Fruit fly (Drosophila melanogaster): ENCODE measurements around the gene eIF4EHP.

The eIF4EHP gene

dm6 chr3R:24112320-24113069 is 3.7 kb upstream of the eIF4EHP start, which contains the start of gene CG13605 (continued):
- TF ChIP-seq lilli (GFP tag; optimal IDR thresholded peaks at IDR 0.05): peak; percentile 82
- peak; percentile 47 for TF ChIP-seq tin (GFP tag; optimal IDR thresholded peaks at IDR 0.05)
- peak; percentile 23 for TF ChIP-seq CG16815 (GFP tag; optimal IDR thresholded peaks at IDR 0.05)
- peak; percentile 59 for TF ChIP-seq bbx (GFP tag; IDR thresholded peaks at IDR 0.05; ENCODE audit: partially characterized antibody)
- TF ChIP-seq CG2129 (GFP tag; IDR thresholded peaks at IDR 0.05; ENCODE audit: partially characterized antibody): no peak
- TF ChIP-seq ttk (GFP tag; IDR thresholded peaks at IDR 0.05): peak; percentile 27; the same call in 1 of the 2 replicates
- no peak for TF ChIP-seq hkb (optimal IDR thresholded peaks at IDR 0.05)
- TF ChIP-seq hkb (GFP tag; IDR thresholded peaks at IDR 0.05): peak; percentile 81
- peak; percentile 37; the same call in 1 of the 2 replicates for TF ChIP-seq Awh (GFP tag; IDR thresholded peaks at IDR 0.05)
- TF ChIP-seq CG34422 (GFP tag; IDR thresholded peaks at IDR 0.05): peak; percentile 74; the same call in 2 of the 3 replicates
- peak; percentile 50 for TF ChIP-seq Abd-B (GFP tag; optimal IDR thresholded peaks at IDR 0.05)
- TF ChIP-seq grn (GFP tag; optimal IDR thresholded peaks at IDR 0.05): no peak
- no peak for TF ChIP-seq kni (GFP tag; optimal IDR thresholded peaks at IDR 0.05)
- no peak for TF ChIP-seq CG17186 (GFP tag; optimal IDR thresholded peaks at IDR 0.05)
- TF ChIP-seq Nf-YB (GFP tag; optimal IDR thresholded peaks at IDR 0.05): peak; percentile 33
- no peak for TF ChIP-seq CG13287 (GFP tag; IDR thresholded peaks at IDR 0.05; ENCODE audit: partially characterized antibody)
- peak; percentile 80 for TF ChIP-seq Dp (GFP tag; optimal IDR thresholded peaks at IDR 0.05)
- peak; percentile 63 for TF ChIP-seq chn (GFP tag; optimal IDR thresholded peaks at IDR 0.05)
- TF ChIP-seq gem (tag; optimal IDR thresholded peaks at IDR 0.05): peak; percentile 86
- peak; percentile 69 for TF ChIP-seq tio (GFP tag; optimal IDR thresholded peaks at IDR 0.05)
- no peak for TF ChIP-seq CG13123 (GFP tag; optimal IDR thresholded peaks at IDR 0.05)
- peak; percentile 13 for TF ChIP-seq CG3995 (GFP tag; optimal IDR thresholded peaks at IDR 0.05)
- peak; percentile 70 for TF ChIP-seq CG17385 (GFP tag; optimal IDR thresholded peaks at IDR 0.05)
- peak; percentile 74 for TF ChIP-seq Oli (tag; optimal IDR thresholded peaks at IDR 0.05)
- peak; percentile 13 for TF ChIP-seq crc (GFP tag; optimal IDR thresholded peaks at IDR 0.05)
- TF ChIP-seq CG8765 (GFP tag; IDR thresholded peaks at IDR 0.05): no peak
- TF ChIP-seq CG1603 (tag; optimal IDR thresholded peaks at IDR 0.05): peak; percentile 36
- TF ChIP-seq stc (GFP tag; IDR thresholded peaks at IDR 0.05): peak; percentile 65; the same call in 1 of the 2 replicates
- peak; percentile 63 for TF ChIP-seq CTCF (GFP tag; optimal IDR thresholded peaks at IDR 0.05)
- no peak for TF ChIP-seq toy (GFP tag; IDR thresholded peaks at IDR 0.05)
- TF ChIP-seq CG14441 (GFP tag; IDR thresholded peaks at IDR 0.05): peak; percentile 72
- peak; percentile 41; the same call in 1 of the 3 replicates for TF ChIP-seq ken (GFP tag; IDR thresholded peaks at IDR 0.05)
- TF ChIP-seq CG17612 (GFP tag; IDR thresholded peaks at IDR 0.05): peak; percentile 14; the same call in 1 of the 2 replicates
- peak; percentile 50; the same call in 1 of the 3 replicates for TF ChIP-seq zfh1 (GFP tag; IDR thresholded peaks at IDR 0.05)
- peak; percentile 71 for TF ChIP-seq Asciz (GFP tag; optimal IDR thresholded peaks at IDR 0.05)
- TF ChIP-seq gt (GFP tag; IDR thresholded peaks at IDR 0.05): no peak
- TF ChIP-seq CG17361 (GFP tag; IDR thresholded peaks at IDR 0.05): peak; percentile 66; the same call in 1 of the 3 replicates
- peak; percentile 46; the same call in 2 of the 3 replicates for TF ChIP-seq CG14050 (GFP tag; IDR thresholded peaks at IDR 0.05)
- TF ChIP-seq ssp (GFP tag; IDR thresholded peaks at IDR 0.05): no peak
- no peak for TF ChIP-seq unc-4 (GFP tag; IDR thresholded peaks at IDR 0.05; ENCODE audit: partially characterized antibody)
- peak; percentile 16 for TF ChIP-seq CG4282 (GFP tag; optimal IDR thresholded peaks at IDR 0.05)
- peak; percentile 79 for TF ChIP-seq CG17568 (GFP tag; optimal IDR thresholded peaks at IDR 0.05)
- 0 out of 2 replicates have a peak, but pooled peaks have one; percentile 16 for TF ChIP-seq CG43689 (GFP tag; IDR thresholded peaks at IDR 0.05)
- peak; percentile 39 for TF ChIP-seq Bteb2 (GFP tag; optimal IDR thresholded peaks at IDR 0.05)
- peak; percentile 44 for TF ChIP-seq pum (GFP tag; optimal IDR thresholded peaks at IDR 0.05)
- TF ChIP-seq cg (GFP tag; optimal IDR thresholded peaks at IDR 0.05): no peak
